Fruit fly (Drosophila melanogaster): ENCODE results near the gene CG43348.
A peak's percentile ranks its signal among the peaks of the same experiment; 100 is the strongest.

The CG43348 gene

DNA sequence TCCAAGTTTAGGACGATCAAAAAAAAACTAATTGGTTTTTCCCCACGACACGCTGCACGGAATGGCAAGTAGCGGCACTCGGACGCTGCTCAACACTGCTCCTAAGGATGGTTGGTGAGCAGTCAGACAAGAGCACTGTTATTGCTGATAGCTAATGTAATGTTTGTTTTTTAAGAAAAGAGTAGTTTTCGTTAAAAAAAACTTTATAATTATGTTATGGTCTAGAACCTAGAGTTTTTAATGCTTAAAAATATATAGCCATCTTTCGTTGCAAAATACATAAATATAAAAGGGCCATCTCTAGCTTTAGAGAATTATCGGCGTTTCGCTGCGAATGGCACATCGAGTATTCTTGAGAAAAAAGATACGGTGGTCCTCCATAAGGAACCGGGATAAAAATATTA, 26.5 kb upstream of the CG43348 start, which contains the start of the genes Charon and CG4887 (continued):
- TF ChIP-seq CG12769 (tag; optimal IDR thresholded peaks at IDR 0.05) (no peak), bab2 (GFP tag; optimal IDR thresholded peaks at IDR 0.05) (peak; percentile 89), Mad (GFP tag; optimal IDR thresholded peaks at IDR 0.05) (peak; percentile 87), onecut (GFP tag; IDR thresholded peaks at IDR 0.05) (peak; percentile 56), D19A (tag; optimal IDR thresholded peaks at IDR 0.05) (no peak), lov (optimal IDR thresholded peaks at IDR 0.05) (no peak), lov (GFP tag; IDR thresholded peaks at IDR 0.05) (peak; percentile 49; the same call in 1 of the 3 replicates), CG18764 (GFP tag; optimal IDR thresholded peaks at IDR 0.05) (no peak), sr (GFP tag; IDR thresholded peaks at IDR 0.05) (no peak), CG30403 (GFP tag; optimal IDR thresholded peaks at IDR 0.05) (peak; percentile 92), Dek (tag; optimal IDR thresholded peaks at IDR 0.05) (peak; percentile 71), Poxn (GFP tag; IDR thresholded peaks at IDR 0.05) (no peak; the same call in 1 of the 2 replicates), zfh1 (GFP tag; IDR thresholded peaks at IDR 0.05) (peak; percentile 77), CG11085 (GFP tag; IDR thresholded peaks at IDR 0.05) (peak; percentile 74), CG17612 (GFP tag; IDR thresholded peaks at IDR 0.05) (no peak), tin (GFP tag; optimal IDR thresholded peaks at IDR 0.05) (peak; percentile 87), Six4 (GFP tag; optimal IDR thresholded peaks at IDR 0.05) (peak; percentile 75), CG34376 (GFP tag; optimal IDR thresholded peaks at IDR 0.05) (peak; percentile 71), CG18262 (tag; optimal IDR thresholded peaks at IDR 0.05) (no peak), phol (tag; optimal IDR thresholded peaks at IDR 0.05) (peak; percentile 89), Rfx (GFP tag; IDR thresholded peaks at IDR 0.05) (peak; percentile 91), ci (GFP tag; IDR thresholded peaks at IDR 0.05) (peak; percentile 76), CG43689 (GFP tag; IDR thresholded peaks at IDR 0.05) (no peak), CG8765 (GFP tag; IDR thresholded peaks at IDR 0.05) (peak; percentile 48; the same call in 1 of the 2 replicates), bsh (GFP tag; optimal IDR thresholded peaks at IDR 0.05) (peak in 1 of 2 experiments; percentile 79), CG15696 (tag; optimal IDR thresholded peaks at IDR 0.05) (peak; percentile 87), CG8290 (GFP tag; optimal IDR thresholded peaks at IDR 0.05) (peak; percentile 86), CG8290 (tag; optimal IDR thresholded peaks at IDR 0.05) (peak in 1 of 2 experiments; percentile 32), CG33557 (GFP tag; optimal IDR thresholded peaks at IDR 0.05) (peak; percentile 82), crc (GFP tag; optimal IDR thresholded peaks at IDR 0.05) (peak; percentile 65), CG12104 (GFP tag; optimal IDR thresholded peaks at IDR 0.05) (peak; percentile 68), NC2α (GFP tag; optimal IDR thresholded peaks at IDR 0.05) (peak; percentile 59), yki (optimal IDR thresholded peaks at IDR 0.05) (no peak), CG11695 (GFP tag; IDR thresholded peaks at IDR 0.05) (peak; percentile 41; the same call in 1 of the 3 replicates), Aef1 (GFP tag; IDR thresholded peaks at IDR 0.05) (peak; percentile 81), dmrt11E (tag; optimal IDR thresholded peaks at IDR 0.05) (peak; percentile 70), Hmr (GFP tag; optimal IDR thresholded peaks at IDR 0.05) (peak; percentile 83), stc (GFP tag; IDR thresholded peaks at IDR 0.05) (0 out of 2 replicates have a peak, but pooled peaks have one; percentile 26), CkIIα-i1 (GFP tag; IDR thresholded peaks at IDR 0.05) (no peak), CG12219 (GFP tag; optimal IDR thresholded peaks at IDR 0.05) (no peak), CG31365 (tag; optimal IDR thresholded peaks at IDR 0.05) (no peak), ash1 (GFP tag; optimal IDR thresholded peaks at IDR 0.05) (no peak), tx (GFP tag; optimal IDR thresholded peaks at IDR 0.05) (peak; percentile 79), repo (GFP tag; optimal IDR thresholded peaks at IDR 0.05) (peak; percentile 53), CG15479 (GFP tag; optimal IDR thresholded peaks at IDR 0.05) (no peak), CG6654 (GFP tag; optimal IDR thresholded peaks at IDR 0.05) (peak; percentile 16), Antp (GFP tag; optimal IDR thresholded peaks at IDR 0.05) (peak; percentile 81), CG13894 (tag; optimal IDR thresholded peaks at IDR 0.05) (peak; percentile 86), tup (GFP tag; optimal IDR thresholded peaks at IDR 0.05) (peak; percentile 35), pfk (GFP tag; optimal IDR thresholded peaks at IDR 0.05) (peak; percentile 22), CG3847 (GFP tag; IDR thresholded peaks at IDR 0.05) (peak; percentile 92), CG10267 (tag; optimal IDR thresholded peaks at IDR 0.05) (peak; percentile 97)

Measured in whole organism, embryonic.